Worm (Caenorhabditis elegans) whole organism, L3 larva: ENCODE measurements around the gene Y17G9B.8.
"Not testable (repeated sequence)": the region's sequence is repeated elsewhere in the genome, so short reads cannot be mapped to it uniquely, and the experiment has no call there.

ENCODE experiments used
- R02D3.7 ChIP-seq: fragments of 150-350 bp; optimal IDR thresholded peaks from 2 replicates; lab custom pipeline; 2014; ENCODE audit warnings: missing biosample characterization, missing genetic modification characterization
- ama-1 ChIP-seq: fragments of 150-350 bp; optimal IDR thresholded peaks from 2 replicates; lab custom pipeline; 2018
- ceh-16 ChIP-seq: sonication (generic microtip); optimal IDR thresholded peaks from 2 replicates; lab custom pipeline; 2017; ENCODE audit warnings: missing biosample characterization, missing genetic modification characterization
- eor-1 ChIP-seq, 2 experiments: fragments of 150-350 bp; optimal IDR thresholded peaks; 2 replicates each; lab custom pipeline; 2014 to 2018; ENCODE audit warnings: missing biosample characterization in 2 of 2, missing genetic modification characterization in 2 of 2
- jun-1 ChIP-seq: fragments of 150-350 bp; optimal IDR thresholded peaks from 2 replicates; lab custom pipeline; 2014; ENCODE audit warnings: missing biosample characterization, missing genetic modification reagents, missing genetic modification characterization
- lin-15B ChIP-seq: fragments of 150-350 bp; optimal IDR thresholded peaks from 2 replicates; lab custom pipeline; 2014; ENCODE audit warnings: missing biosample characterization, missing genetic modification characterization
- mdl-1 ChIP-seq: fragments of 150-350 bp; optimal IDR thresholded peaks from 2 replicates; lab custom pipeline; 2014; ENCODE audit warnings: missing biosample characterization, missing genetic modification characterization
- nhr-12 ChIP-seq: fragments of 150-350 bp; optimal IDR thresholded peaks from 2 replicates; lab custom pipeline; 2014; ENCODE audit warnings: missing biosample characterization, missing genetic modification characterization
- nhr-43 ChIP-seq: sonication (generic microtip); optimal IDR thresholded peaks from 2 replicates; lab custom pipeline; 2016; ENCODE audit warnings: mild to moderate bottlenecking, missing genetic modification characterization, missing compliant biosample characterization; ENCODE audit not compliant: poor library complexity, severe bottlenecking
- pha-4 ChIP-seq: fragments of 150-350 bp; optimal IDR thresholded peaks from 2 replicates; lab custom pipeline; 2014; ENCODE audit warnings: missing biosample characterization, missing genetic modification reagents, missing genetic modification characterization
- skn-1 ChIP-seq: fragments of 150-350 bp; optimal IDR thresholded peaks from 2 replicates; lab custom pipeline; 2014; ENCODE audit warnings: missing biosample characterization, missing genetic modification characterization
- unc-62 ChIP-seq: fragments of 150-350 bp; sonication (generic microtip); optimal IDR thresholded peaks from 4 replicates; lab custom pipeline; 2014; ENCODE audit warnings: missing biosample characterization, missing genetic modification reagents, missing genetic modification characterization
- ztf-11 ChIP-seq: fragments of 150-350 bp; optimal IDR thresholded peaks from 2 replicates; lab custom pipeline; 2014; ENCODE audit warnings: missing biosample characterization, missing genetic modification characterization
- ztf-4 ChIP-seq: fragments of 150-350 bp; optimal IDR thresholded peaks from 2 replicates; lab custom pipeline; 2014; ENCODE audit warnings: missing biosample characterization, missing genetic modification characterization

DNA sequence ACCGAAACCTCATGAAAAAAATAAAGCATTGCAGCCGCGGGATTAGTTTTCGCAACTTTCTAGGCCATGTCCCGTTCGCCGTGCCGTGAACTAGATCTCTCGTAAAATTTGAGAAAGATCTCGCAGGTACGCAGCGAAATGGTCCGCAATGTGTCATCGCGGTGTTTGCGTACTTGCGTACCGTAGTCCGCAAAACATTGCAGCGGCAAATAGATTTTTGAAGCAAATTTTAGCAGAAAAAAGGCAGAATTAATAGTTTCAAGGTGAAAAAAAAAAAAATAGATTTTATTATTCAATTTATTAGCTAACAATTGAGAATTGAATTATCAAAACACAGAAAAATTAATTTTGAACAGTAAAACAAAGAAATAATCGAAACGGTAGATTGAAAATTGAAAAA, 30.7 kb downstream of the Y17G9B.8 start:
- not testable (repeated sequence) for TF ChIP-seq ztf-4 (tag; lab: Kevin White, UChicago); mdl-1 (tag; lab: Kevin White, UChicago); ama-1; skn-1 (tag; lab: Kevin White, UChicago); ceh-16; nhr-12 (tag; lab: Kevin White, UChicago); ztf-11 (tag; lab: Kevin White, UChicago); unc-62 (GFP tag; lab: Kevin White, UChicago); eor-1 (tag; optimal IDR thresholded peaks at IDR 0.05; lab: Kevin White, UChicago)
- peak; percentile 84 for TF ChIP-seq R02D3.7 (tag; lab: Kevin White, UChicago)
- TF ChIP-seq lin-15B (tag; lab: Kevin White, UChicago): peak; percentile 84
- TF ChIP-seq jun-1 (tag; lab: Kevin White, UChicago): peak; percentile 10
- peak; percentile 22 for TF ChIP-seq pha-4 (tag; lab: Kevin White, UChicago)
- peak; percentile 88 for TF ChIP-seq nhr-43 (tag; lab: Kevin White, UChicago)
